Worm (Caenorhabditis elegans): ENCODE results near the gene F54B3.2.

DNA sequence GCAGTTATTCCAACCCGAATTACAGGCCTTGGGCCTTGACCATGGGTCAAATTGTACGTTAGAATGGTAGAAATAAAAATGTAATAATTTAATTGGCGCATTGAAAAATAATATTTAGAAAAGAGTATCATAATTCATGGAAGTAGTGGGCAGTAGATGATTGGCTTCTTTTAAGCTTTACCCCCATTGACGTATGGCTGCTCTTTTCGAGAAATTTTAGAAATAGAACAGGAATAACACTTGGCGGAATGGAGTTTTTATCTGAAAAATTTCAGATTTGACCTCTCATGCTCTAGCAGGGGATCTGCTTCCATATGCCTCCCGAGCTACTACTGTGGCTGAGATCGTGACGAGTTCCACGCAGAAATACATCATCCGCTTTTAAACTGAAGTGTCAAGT is 38.8 kb upstream of the F54B3.2 start, which contains the start of gene gcy-4:
- TF ChIP-seq cebp-2 (GFP tag; IDR thresholded peaks at IDR 0.05) = no peak
- no peak for TF ChIP-seq ama-1 (optimal IDR thresholded peaks at IDR 0.05)
- no peak for TF ChIP-seq ama-1 (GFP tag; optimal IDR thresholded peaks at IDR 0.05)
- no peak for TF ChIP-seq pha-4 (tag; optimal IDR thresholded peaks at IDR 0.05)
- no peak for TF ChIP-seq nfya-1 (tag; optimal IDR thresholded peaks at IDR 0.05; ENCODE audit: borderline replicate concordance, insufficient read depth)
